Fruit fly (Drosophila melanogaster): ENCODE data around the gene CG42393.

DNA sequence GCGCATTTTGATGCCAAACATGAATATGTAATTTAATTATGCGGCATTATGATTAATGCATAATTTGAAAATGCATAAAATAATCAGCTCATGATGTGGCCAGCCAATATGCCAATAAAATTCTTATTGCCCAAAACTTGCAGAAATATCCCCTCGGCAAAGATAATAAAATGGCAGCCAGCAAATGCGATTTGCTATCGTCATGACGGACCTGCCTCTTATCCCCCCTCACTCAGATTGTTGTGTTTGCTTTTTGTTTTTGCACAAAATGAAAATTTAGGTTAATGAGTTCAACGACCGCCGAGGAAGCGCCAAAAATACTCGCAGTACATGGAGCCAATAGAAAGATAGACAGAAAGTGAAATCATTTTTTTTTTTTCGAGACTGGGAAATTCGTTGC, 17.9 kb upstream of the CG42393 start:
- TF ChIP-seq CG14655 (GFP tag; optimal IDR thresholded peaks at IDR 0.05) (no peak), CG12605 (GFP tag; IDR thresholded peaks at IDR 0.05) (no peak), Pif1B (GFP tag; optimal IDR thresholded peaks at IDR 0.05) (no peak), fd96Ca (GFP tag; IDR thresholded peaks at IDR 0.05) (no peak), CG9948 (tag; optimal IDR thresholded peaks at IDR 0.05) (no peak), CG4496 (GFP tag; IDR thresholded peaks at IDR 0.05) (no peak), Pif1A (GFP tag; optimal IDR thresholded peaks at IDR 0.05) (no peak), CG8159 (tag; optimal IDR thresholded peaks at IDR 0.05) (no peak), Snoo (tag; optimal IDR thresholded peaks at IDR 0.05) (no peak)

Data from whole organism, pupa.